Fruit fly (Drosophila melanogaster) S2 (cell line): ENCODE measurements around the gene CG11741.

Source experiments
- CG8478 ChIP-seq: fragments of >200 bp; optimal IDR thresholded peaks from 2 replicates; lab custom pipeline; 2018
- CTCF ChIP-seq, 2 experiments: fragments of >200 bp; optimal IDR thresholded peaks; 2 replicates each; lab custom pipeline; 2018

DNA sequence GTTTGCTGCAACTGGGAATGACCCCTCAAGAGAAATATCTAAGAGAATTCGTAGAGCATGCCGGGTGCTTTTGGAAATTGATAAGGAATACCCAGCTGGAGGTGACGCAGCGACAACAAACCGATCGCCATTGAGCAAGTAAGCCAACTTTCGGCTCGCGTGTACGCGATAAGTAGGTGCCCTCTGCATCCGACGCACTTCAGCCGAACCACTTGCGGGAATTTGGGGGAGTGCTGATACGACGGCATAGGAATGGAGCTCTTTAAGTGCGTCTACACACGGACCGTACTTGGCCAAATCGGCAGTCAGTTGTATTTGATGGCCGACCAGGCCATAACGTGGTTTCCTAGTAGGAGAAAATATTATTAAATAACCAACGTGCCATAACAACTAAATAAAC is 5.0 kb downstream of the CG11741 start, which contains the start of gene CG31259:
- TF ChIP-seq CTCF (optimal IDR thresholded peaks at IDR 0.05; lab: Kevin White, UChicago) (no peak), CG8478 (no peak)
